Worm (Caenorhabditis elegans): ENCODE measurements around the gene egl-26.

Gene egl-26

ce11 chrII:105327-105882 is 36.0 kb downstream of the egl-26 start:
- TF ChIP-seq ztf-23 (GFP tag; IDR thresholded peaks at IDR 0.05) (no peak), ztf-29 (GFP tag; IDR thresholded peaks at IDR 0.05) (no peak), ref-1 (GFP tag; conservative IDR thresholded peaks at IDR 0.05) (no peak), T22C8.4 (GFP tag; IDR thresholded peaks at IDR 0.05) (no peak)

- no peak for TF ChIP-seq ref-1 (GFP tag; conservative IDR thresholded peaks at IDR 0.05)
- TF ChIP-seq flt-1 (GFP tag; IDR thresholded peaks at IDR 0.05) = no peak
- no peak for TF ChIP-seq klf-2 (GFP tag; conservative IDR thresholded peaks at IDR 0.05)
- TF ChIP-seq ztf-29 (GFP tag; IDR thresholded peaks at IDR 0.05) = no peak
- no peak for TF ChIP-seq tab-1 (GFP tag; IDR thresholded peaks at IDR 0.05)
- no peak for TF ChIP-seq med-1 (GFP tag; optimal IDR thresholded peaks at IDR 0.05; ENCODE audit: insufficient read depth)
- no peak for TF ChIP-seq ztf-23 (GFP tag; IDR thresholded peaks at IDR 0.05)
- no peak for TF ChIP-seq T22C8.4 (GFP tag; IDR thresholded peaks at IDR 0.05)
- TF ChIP-seq cog-1 (tag; optimal IDR thresholded peaks at IDR 0.05) = no peak
Observed at ce11 chrII:105889-106288, 36.4 kb downstream of the egl-26 start, which contains the start of gene txt-1. TSS of gene txt-1 (plus strand) at chrII:106189.

ce11 chrII:107703-108102 is 38.2 kb downstream of the egl-26 start:
- TF ChIP-seq cog-1 (tag; optimal IDR thresholded peaks at IDR 0.05) (no peak), med-1 (GFP tag; optimal IDR thresholded peaks at IDR 0.05; ENCODE audit: insufficient read depth) (no peak), flt-1 (GFP tag; IDR thresholded peaks at IDR 0.05) (no peak), T22C8.4 (GFP tag; IDR thresholded peaks at IDR 0.05) (no peak), ref-1 (GFP tag; conservative IDR thresholded peaks at IDR 0.05) (no peak), tab-1 (GFP tag; IDR thresholded peaks at IDR 0.05) (no peak), ztf-23 (GFP tag; IDR thresholded peaks at IDR 0.05) (no peak), ztf-29 (GFP tag; IDR thresholded peaks at IDR 0.05) (no peak), klf-2 (GFP tag; conservative IDR thresholded peaks at IDR 0.05) (no peak)

- no peak for TF ChIP-seq ref-1 (GFP tag; conservative IDR thresholded peaks at IDR 0.05)
Observed at ce11 chrII:108865-109264, 39.4 kb downstream of the egl-26 start, which contains the start of gene C50D2.2. TSS of gene C50D2.2 (plus strand) at chrII:109165.

- no peak for TF ChIP-seq tab-1 (GFP tag; IDR thresholded peaks at IDR 0.05)
- no peak for TF ChIP-seq cog-1 (tag; optimal IDR thresholded peaks at IDR 0.05)
- no peak for TF ChIP-seq klf-2 (GFP tag; conservative IDR thresholded peaks at IDR 0.05)
- TF ChIP-seq ztf-29 (GFP tag; IDR thresholded peaks at IDR 0.05) = no peak
- no peak for TF ChIP-seq ref-1 (GFP tag; conservative IDR thresholded peaks at IDR 0.05)
- no peak for TF ChIP-seq T22C8.4 (GFP tag; IDR thresholded peaks at IDR 0.05)
- TF ChIP-seq med-1 (GFP tag; optimal IDR thresholded peaks at IDR 0.05; ENCODE audit: insufficient read depth) = no peak
- no peak for TF ChIP-seq ztf-23 (GFP tag; IDR thresholded peaks at IDR 0.05)
- no peak for TF ChIP-seq flt-1 (GFP tag; IDR thresholded peaks at IDR 0.05)
Observed at ce11 chrII:111267-111666, 41.8 kb downstream of the egl-26 start, which contains the start of gene C50D2.1. TSS of gene C50D2.1 (plus strand) at chrII:111567.

- no peak for TF ChIP-seq tab-1 (GFP tag; IDR thresholded peaks at IDR 0.05)
- TF ChIP-seq ref-1 (GFP tag; conservative IDR thresholded peaks at IDR 0.05) = no peak
- no peak for TF ChIP-seq ztf-23 (GFP tag; IDR thresholded peaks at IDR 0.05)
- TF ChIP-seq cog-1 (tag; optimal IDR thresholded peaks at IDR 0.05) = no peak
- TF ChIP-seq ztf-29 (GFP tag; IDR thresholded peaks at IDR 0.05) = no peak
- TF ChIP-seq flt-1 (GFP tag; IDR thresholded peaks at IDR 0.05) = no peak
- no peak for TF ChIP-seq klf-2 (GFP tag; conservative IDR thresholded peaks at IDR 0.05)
- TF ChIP-seq med-1 (GFP tag; optimal IDR thresholded peaks at IDR 0.05; ENCODE audit: insufficient read depth) = no peak
- TF ChIP-seq T22C8.4 (GFP tag; IDR thresholded peaks at IDR 0.05) = no peak
Observed at ce11 chrII:112231-112630, 42.8 kb downstream of the egl-26 start.

ce11 chrII:116916-117315 is 47.5 kb downstream of the egl-26 start, which contains the start of gene srt-54:
TSS of gene srt-54 (plus strand) at chrII:117216.
- no peak for TF ChIP-seq cog-1 (tag; optimal IDR thresholded peaks at IDR 0.05)
- no peak for TF ChIP-seq ztf-23 (GFP tag; IDR thresholded peaks at IDR 0.05)
- TF ChIP-seq T22C8.4 (GFP tag; IDR thresholded peaks at IDR 0.05) = no peak
- no peak for TF ChIP-seq flt-1 (GFP tag; IDR thresholded peaks at IDR 0.05)
- TF ChIP-seq tab-1 (GFP tag; IDR thresholded peaks at IDR 0.05) = no peak
- TF ChIP-seq ref-1 (GFP tag; conservative IDR thresholded peaks at IDR 0.05) = no peak
- no peak for TF ChIP-seq klf-2 (GFP tag; conservative IDR thresholded peaks at IDR 0.05)
- no peak for TF ChIP-seq ztf-29 (GFP tag; IDR thresholded peaks at IDR 0.05)
- TF ChIP-seq med-1 (GFP tag; optimal IDR thresholded peaks at IDR 0.05; ENCODE audit: insufficient read depth) = no peak

All from whole organism, midembryonic.